Fruit fly (Drosophila melanogaster) whole organism: Measurements from ENCODE around the gene CG7707.

Experiments used
- CG8478 ChIP-seq: fragments of >200 bp; optimal IDR thresholded peaks from 2 replicates; lab custom pipeline; 2018; ENCODE audit warnings: inconsistent platforms
- Dll ChIP-seq: fragments of >200 bp; optimal IDR thresholded peaks from 2 replicates; lab custom pipeline; 2017
- EcR ChIP-seq, 2 experiments: fragments of >200 bp; optimal IDR thresholded peaks; 2 replicates each; lab custom pipeline; 2017; ENCODE audit warnings: missing biosample characterization in 2 of 2, missing genetic modification characterization in 2 of 2, missing genetic modification reagents in 2 of 2
- pan ChIP-seq: fragments of >200 bp; optimal IDR thresholded peaks from 2 replicates; lab custom pipeline; 2017
- psq ChIP-seq: fragments of >200 bp; optimal IDR thresholded peaks from 2 replicates; lab custom pipeline; 2017
- usp ChIP-seq: fragments of >200 bp; optimal IDR thresholded peaks from 2 replicates; lab custom pipeline; 2017; ENCODE audit warnings: missing biosample characterization, missing genetic modification characterization, mixed read lengths

Gene CG7707

dm6 chr3L:17253887-17254581, 10.8 kb downstream of the CG7707 start, which contains the start of gene CG6497:
Gene CG6497 (minus strand): TSS chr3L:17253937.
- TF ChIP-seq psq (lab: Kevin White, UChicago) = no peak
- no peak for TF ChIP-seq pan
- TF ChIP-seq CG8478 (lab: Kevin White, UChicago) = no peak
- no peak for TF ChIP-seq Dll (lab: Kevin White, UChicago)
- TF ChIP-seq usp = no peak
- no peak for TF ChIP-seq EcR (GFP tag; optimal IDR thresholded peaks at IDR 0.05; lab: Kevin White, UChicago)

dm6 chr3L:17257199-17257598, 14.0 kb downstream of the CG7707 start:
- no peak for TF ChIP-seq pan

DNA sequence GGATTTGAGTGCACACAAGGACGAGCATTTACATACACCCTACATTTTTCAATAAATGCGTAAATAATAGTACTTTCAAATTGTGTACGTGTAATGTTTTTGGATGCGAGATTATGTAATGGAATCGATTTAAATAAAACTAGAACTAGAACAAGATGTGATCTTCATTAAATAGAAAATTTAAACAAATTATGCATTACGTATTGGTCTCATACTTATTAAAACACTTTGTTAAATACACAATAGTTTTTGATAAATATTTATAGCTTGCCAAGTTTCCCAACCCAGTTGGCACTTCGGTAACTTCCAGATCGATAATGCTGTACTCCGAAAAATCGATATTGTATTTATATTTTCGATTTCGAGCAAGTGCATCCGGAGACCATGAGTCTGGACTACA, 20.9 kb downstream of the CG7707 start, which contains the start of gene CG13723:
CG13723 (plus strand) TSS at position 301 of the 400 bp plus-strand sequence.
- TF ChIP-seq pan (no peak), Dll (lab: Kevin White, UChicago) (no peak), EcR (GFP tag; optimal IDR thresholded peaks at IDR 0.05; lab: Kevin White, UChicago) (no peak), psq (lab: Kevin White, UChicago) (no peak), CG8478 (lab: Kevin White, UChicago) (no peak), usp (no peak)

DNA sequence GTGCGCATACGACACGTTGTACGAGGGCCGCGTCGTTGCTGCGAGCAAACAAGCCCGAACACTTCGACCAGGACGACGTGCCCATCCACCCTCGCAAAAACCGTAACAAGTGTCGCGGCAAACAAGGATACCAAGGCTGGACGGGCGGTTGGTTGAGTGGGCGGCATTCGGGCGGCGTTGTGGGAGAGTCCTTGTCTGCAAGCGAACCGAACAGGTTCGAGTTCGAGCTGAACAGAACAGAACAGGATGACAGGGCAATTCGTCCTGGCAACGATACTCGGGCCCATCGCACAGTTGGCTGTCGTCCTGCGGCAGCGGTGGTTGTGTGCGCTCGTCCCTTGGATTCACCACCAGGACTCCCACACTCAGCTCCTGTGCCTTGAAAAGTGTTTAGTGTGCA, 26.2 kb downstream of the CG7707 start:
- TF ChIP-seq Dll (lab: Kevin White, UChicago) = no peak
- TF ChIP-seq EcR (GFP tag; optimal IDR thresholded peaks at IDR 0.05; lab: Kevin White, UChicago) = no peak
- TF ChIP-seq pan = no peak
- TF ChIP-seq psq (lab: Kevin White, UChicago) = no peak
- TF ChIP-seq CG8478 (lab: Kevin White, UChicago) = no peak
- TF ChIP-seq usp = no peak

- TF ChIP-seq Dll (lab: Kevin White, UChicago) (no peak), usp (no peak), psq (lab: Kevin White, UChicago) (no peak), CG8478 (lab: Kevin White, UChicago) (no peak), EcR (GFP tag; optimal IDR thresholded peaks at IDR 0.05; lab: Kevin White, UChicago) (no peak), pan (no peak)
Observed at dm6 chr3L:17292205-17292604, 49.0 kb downstream of the CG7707 start.
